Worm (Caenorhabditis elegans) whole organism, mixed stage, embryonic: ENCODE data around the gene par-2.

ENCODE experiments used
- M03D4.4 ChIP-seq: sonication (generic microtip); optimal IDR thresholded peaks from 2 replicates; lab custom pipeline; 2017; ENCODE audit warnings: mild to moderate bottlenecking, missing genetic modification characterization, missing compliant biosample characterization
- bed-3 ChIP-seq: fragments of 200-800 bp; sonication (Bioruptor generic); optimal IDR thresholded peaks from 3 replicates; lab custom pipeline; 2018; ENCODE audit warnings: mild to moderate bottlenecking, missing genetic modification characterization, moderate library complexity, missing compliant biosample characterization
- blmp-1 ChIP-seq: fragments of 150-350 bp; optimal IDR thresholded peaks from 2 replicates; lab custom pipeline; 2014; ENCODE audit warnings: missing biosample characterization, missing genetic modification characterization
- ceh-39 ChIP-seq: fragments of 150-350 bp; optimal IDR thresholded peaks from 2 replicates; lab custom pipeline; 2014; ENCODE audit warnings: missing biosample characterization, missing genetic modification characterization
- ceh-43 ChIP-seq: fragments of 200-800 bp; sonication (Bioruptor generic); optimal IDR thresholded peaks from 2 replicates; lab custom pipeline; 2018; ENCODE audit warnings: mild to moderate bottlenecking, missing genetic modification characterization, moderate library complexity, missing compliant biosample characterization
- ceh-83 ChIP-seq: fragments of 200-800 bp; sonication (Bioruptor generic); optimal IDR thresholded peaks from 2 replicates; lab custom pipeline; 2018; ENCODE audit warnings: mild to moderate bottlenecking, missing genetic modification characterization, missing compliant biosample characterization
- ces-1 ChIP-seq: fragments of 150-350 bp; optimal IDR thresholded peaks from 2 replicates; lab custom pipeline; 2014; ENCODE audit warnings: missing biosample characterization, missing genetic modification reagents, missing genetic modification characterization
- cnd-1 ChIP-seq: fragments of 200-800 bp; sonication (Bioruptor generic); optimal IDR thresholded peaks from 2 replicates; lab custom pipeline; 2018; ENCODE audit warnings: mild to moderate bottlenecking, missing genetic modification characterization, missing compliant biosample characterization
- elt-3 ChIP-seq: fragments of 150-350 bp; optimal IDR thresholded peaks from 2 replicates; lab custom pipeline; 2014; ENCODE audit warnings: missing biosample characterization, missing genetic modification characterization
- flh-1 ChIP-seq: fragments of 200-800 bp; sonication (Bioruptor generic); optimal IDR thresholded peaks from 2 replicates; lab custom pipeline; 2018; ENCODE audit warnings: mild to moderate bottlenecking, missing genetic modification characterization, moderate library complexity, missing compliant biosample characterization
- ham-2 ChIP-seq: fragments of 200-800 bp; sonication (Bioruptor generic); optimal IDR thresholded peaks from 2 replicates; lab custom pipeline; 2018; ENCODE audit warnings: mild to moderate bottlenecking, missing genetic modification characterization, missing compliant biosample characterization
- hlh-1 ChIP-seq: fragments of 150-350 bp; optimal IDR thresholded peaks from 2 replicates; lab custom pipeline; 2014; ENCODE audit warnings: missing biosample characterization, missing genetic modification reagents, missing genetic modification characterization
- lin-13 ChIP-seq: fragments of 150-350 bp; optimal IDR thresholded peaks from 2 replicates; lab custom pipeline; 2014; ENCODE audit warnings: missing biosample characterization, missing genetic modification characterization
- lin-32 ChIP-seq: fragments of 200-800 bp; sonication (Bioruptor generic); optimal IDR thresholded peaks from 2 replicates; lab custom pipeline; 2018; ENCODE audit warnings: mild to moderate bottlenecking, missing genetic modification characterization, missing compliant biosample characterization
- lsy-2 ChIP-seq: fragments of 150-350 bp; optimal IDR thresholded peaks from 2 replicates; lab custom pipeline; 2014; ENCODE audit warnings: missing biosample characterization, missing genetic modification characterization
- mab-5 ChIP-seq: fragments of 150-350 bp; optimal IDR thresholded peaks from 2 replicates; lab custom pipeline; 2014; ENCODE audit warnings: missing biosample characterization, missing genetic modification characterization
- mep-1 ChIP-seq: fragments of 150-350 bp; optimal IDR thresholded peaks from 2 replicates; lab custom pipeline; 2017; ENCODE audit warnings: missing biosample characterization, missing genetic modification reagents, missing genetic modification characterization, inconsistent platforms
- mls-2 ChIP-seq: sonication (generic microtip); optimal IDR thresholded peaks from 2 replicates; lab custom pipeline; 2016; ENCODE audit warnings: mild to moderate bottlenecking, missing genetic modification characterization, moderate library complexity, missing compliant biosample characterization
- nhr-12 ChIP-seq: fragments of 150-350 bp; optimal IDR thresholded peaks from 2 replicates; lab custom pipeline; 2014; ENCODE audit warnings: missing biosample characterization, missing genetic modification characterization
- nhr-2 ChIP-seq: fragments of 150-350 bp; optimal IDR thresholded peaks from 2 replicates; lab custom pipeline; 2014; ENCODE audit warnings: missing biosample characterization, missing genetic modification characterization
- nhr-237 ChIP-seq: fragments of 150-350 bp; optimal IDR thresholded peaks from 2 replicates; lab custom pipeline; 2014; ENCODE audit warnings: missing biosample characterization, missing genetic modification characterization
- nhr-28 ChIP-seq: fragments of 150-350 bp; optimal IDR thresholded peaks from 2 replicates; lab custom pipeline; 2014; ENCODE audit warnings: missing biosample characterization, missing genetic modification characterization
- nhr-76 ChIP-seq: sonication (generic microtip); optimal IDR thresholded peaks from 2 replicates; lab custom pipeline; 2017; ENCODE audit warnings: missing biosample characterization, missing genetic modification characterization
- pha-4 ChIP-seq: fragments of 150-350 bp; optimal IDR thresholded peaks from 2 replicates; lab custom pipeline; 2018; ENCODE audit warnings: missing biosample characterization, missing genetic modification reagents, missing genetic modification characterization
- sem-2 ChIP-seq: fragments of 200-800 bp; sonication (Bioruptor generic); optimal IDR thresholded peaks from 2 replicates; lab custom pipeline; 2018; ENCODE audit warnings: mild to moderate bottlenecking, missing genetic modification characterization, missing compliant biosample characterization
- snpc-4 ChIP-seq: fragments of 150-350 bp; optimal IDR thresholded peaks from 2 replicates; lab custom pipeline; 2014; ENCODE audit warnings: missing biosample characterization, missing genetic modification characterization
- sptf-1 ChIP-seq: sonication (generic microtip); optimal IDR thresholded peaks from 2 replicates; lab custom pipeline; 2017; ENCODE audit warnings: mild to moderate bottlenecking, missing genetic modification characterization, moderate library complexity, missing compliant biosample characterization
- tbx-8 ChIP-seq: fragments of 200-800 bp; sonication (Bioruptor generic); optimal IDR thresholded peaks from 2 replicates; lab custom pipeline; 2018; ENCODE audit warnings: mild to moderate bottlenecking, missing genetic modification characterization, moderate library complexity, missing compliant biosample characterization
- unc-39 ChIP-seq: fragments of 150-350 bp; optimal IDR thresholded peaks from 2 replicates; lab custom pipeline; 2014; ENCODE audit warnings: missing biosample characterization, missing genetic modification characterization
- unc-62 ChIP-seq: fragments of 150-350 bp; optimal IDR thresholded peaks from 2 replicates; lab custom pipeline; 2014; ENCODE audit warnings: missing biosample characterization, missing genetic modification reagents, missing genetic modification characterization
- zip-8 ChIP-seq: fragments of 150-350 bp; optimal IDR thresholded peaks from 2 replicates; lab custom pipeline; 2014; ENCODE audit warnings: missing biosample characterization, missing genetic modification characterization
- ztf-11 ChIP-seq: fragments of 150-350 bp; optimal IDR thresholded peaks from 2 replicates; lab custom pipeline; 2014; ENCODE audit warnings: missing biosample characterization, missing genetic modification characterization

Gene par-2

ce11 chrIII:1081101-1081500, at the start of gene par-2:
Gene par-2, plus strand, starts transcription at chrIII:1081401.
- TF ChIP-seq tbx-8 (GFP tag; lab: Kevin White, UChicago), result no peak
- TF ChIP-seq unc-39 (tag; lab: Kevin White, UChicago), result no peak
- TF ChIP-seq hlh-1 (tag; lab: Kevin White, UChicago), result no peak

DNA sequence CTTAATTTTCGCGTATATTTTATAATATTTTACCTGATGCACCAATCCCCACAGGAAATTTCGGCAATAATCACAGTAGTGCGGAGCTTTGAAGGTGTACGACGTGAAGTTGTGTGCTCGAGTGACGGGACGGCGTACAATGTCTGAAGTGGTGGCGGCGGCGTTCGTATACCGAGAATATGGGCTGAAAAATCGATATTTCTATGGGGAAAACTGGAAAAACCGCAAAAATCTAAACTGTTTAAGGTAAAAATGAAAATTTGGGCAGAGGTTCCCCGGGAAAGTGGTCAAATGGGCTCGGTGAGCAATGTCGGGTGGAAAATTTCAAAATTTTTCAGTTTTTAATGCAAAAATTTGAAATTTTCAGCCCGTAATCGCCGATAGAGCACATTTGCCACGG, 46.3 kb upstream of the par-2 start:
- no peak for TF ChIP-seq mab-5 (tag; lab: Kevin White, UChicago)
- no peak for TF ChIP-seq lsy-2 (tag; lab: Kevin White, UChicago)
- no peak for TF ChIP-seq ceh-43 (GFP tag; lab: Kevin White, UChicago)
- TF ChIP-seq hlh-1 (tag; lab: Kevin White, UChicago), result no peak
- no peak for TF ChIP-seq flh-1 (GFP tag; lab: Kevin White, UChicago)
- TF ChIP-seq ceh-83 (GFP tag; lab: Kevin White, UChicago), result no peak
- TF ChIP-seq nhr-12 (tag; lab: Kevin White, UChicago), result no peak
- TF ChIP-seq sptf-1 (tag; lab: Kevin White, UChicago), result no peak
- no peak for TF ChIP-seq ham-2
- no peak for TF ChIP-seq pha-4 (tag; lab: Kevin White, UChicago)
- TF ChIP-seq nhr-237 (tag; lab: Kevin White, UChicago), result no peak
- no peak for TF ChIP-seq zip-8 (tag; lab: Kevin White, UChicago)
- TF ChIP-seq elt-3 (tag; lab: Kevin White, UChicago), result no peak
- TF ChIP-seq bed-3 (GFP tag; lab: Kevin White, UChicago), result no peak
- no peak for TF ChIP-seq cnd-1 (tag; lab: Kevin White, UChicago)
- TF ChIP-seq nhr-76 (tag; lab: Kevin White, UChicago), result no peak
- TF ChIP-seq nhr-28 (tag; lab: Kevin White, UChicago), result no peak

ce11 chrIII:1037173-1037572, 44.0 kb upstream of the par-2 start, which contains the start of the genes chin-1 and BE0003N10.1:
Gene chin-1, minus strand, starts transcription at chrIII:1037212.
Gene BE0003N10.1, plus strand, starts transcription at chrIII:1037492.
- TF ChIP-seq snpc-4 (tag; lab: Kevin White, UChicago) (no peak), lsy-2 (tag; lab: Kevin White, UChicago) (peak; percentile 28), unc-62 (GFP tag; lab: Kevin White, UChicago) (no peak), flh-1 (GFP tag; lab: Kevin White, UChicago) (no peak), lin-13 (tag; lab: Kevin White, UChicago) (peak; percentile 31), tbx-8 (GFP tag; lab: Kevin White, UChicago) (no peak), pha-4 (tag; lab: Kevin White, UChicago) (no peak), ces-1 (peak; percentile 32), mep-1 (tag; lab: Kevin White, UChicago) (peak; percentile 30), mab-5 (tag; lab: Kevin White, UChicago) (no peak)

- TF ChIP-seq blmp-1 (no peak), sptf-1 (tag; lab: Kevin White, UChicago) (no peak), lin-32 (GFP tag; lab: Kevin White, UChicago) (no peak), hlh-1 (tag; lab: Kevin White, UChicago) (no peak), M03D4.4 (tag; lab: Kevin White, UChicago) (no peak), mls-2 (no peak), flh-1 (GFP tag; lab: Kevin White, UChicago) (no peak), nhr-2 (no peak), nhr-28 (tag; lab: Kevin White, UChicago) (no peak), snpc-4 (tag; lab: Kevin White, UChicago) (no peak), elt-3 (tag; lab: Kevin White, UChicago) (no peak), ztf-11 (no peak), ceh-39 (no peak), cnd-1 (tag; lab: Kevin White, UChicago) (no peak), lin-13 (tag; lab: Kevin White, UChicago) (no peak), sem-2 (no peak), ham-2 (no peak), zip-8 (tag; lab: Kevin White, UChicago) (no peak), mab-5 (tag; lab: Kevin White, UChicago) (no peak), ceh-83 (GFP tag; lab: Kevin White, UChicago) (no peak)
These were observed 41.1 kb upstream of the par-2 start for ce11 chrIII:1040059-1040458.

- no peak for TF ChIP-seq blmp-1
- no peak for TF ChIP-seq tbx-8 (GFP tag; lab: Kevin White, UChicago)
- TF ChIP-seq zip-8 (tag; lab: Kevin White, UChicago), result no peak
- TF ChIP-seq mab-5 (tag; lab: Kevin White, UChicago), result no peak
- no peak for TF ChIP-seq nhr-2
These were observed 37.4 kb upstream of the par-2 start for ce11 chrIII:1043790-1044189.
